Worm (Caenorhabditis elegans) whole organism, early embryonic: Measurements from ENCODE around the gene Y73C8C.8.

Source experiments
- B0310.2 ChIP-seq: sonication (generic microtip); optimal IDR thresholded peaks from 2 replicates; lab custom pipeline; 2016; ENCODE audit warnings: mild to moderate bottlenecking, missing genetic modification characterization, missing compliant biosample characterization
- F13C5.2 ChIP-seq: sonication (generic microtip); optimal IDR thresholded peaks from 2 replicates; lab custom pipeline; 2017; ENCODE audit warnings: mild to moderate bottlenecking, missing genetic modification characterization, inconsistent platforms, missing compliant biosample characterization
- aly-1 ChIP-seq: sonication (generic microtip); optimal IDR thresholded peaks from 2 replicates; lab custom pipeline; 2016; ENCODE audit warnings: missing genetic modification characterization, missing compliant biosample characterization
- ama-1 ChIP-seq: fragments of 150-350 bp; optimal IDR thresholded peaks from 2 replicates; lab custom pipeline; 2014
- ceh-13 ChIP-seq: fragments of 200-800 bp; sonication (Bioruptor generic); optimal IDR thresholded peaks from 2 replicates; lab custom pipeline; 2018; ENCODE audit warnings: mild to moderate bottlenecking, missing genetic modification characterization, missing compliant biosample characterization
- ceh-36 ChIP-seq: sonication (generic microtip); optimal IDR thresholded peaks from 2 replicates; lab custom pipeline; 2016; ENCODE audit warnings: missing genetic modification characterization, inconsistent platforms, missing compliant biosample characterization
- ets-7 ChIP-seq: sonication (generic microtip); optimal IDR thresholded peaks from 2 replicates; lab custom pipeline; 2016; ENCODE audit warnings: missing genotype, missing genetic modification characterization, missing compliant biosample characterization
- flt-1 ChIP-seq: fragments of 200-800 bp; sonication (Bioruptor generic); IDR thresholded peaks from 2 replicates; pipeline ENCODE4 v1.3.6; 2022; ENCODE audit warnings: missing genetic modification characterization, missing compliant biosample characterization
- hmbx-1 ChIP-seq: sonication (generic microtip); optimal IDR thresholded peaks from 2 replicates; lab custom pipeline; 2016; ENCODE audit warnings: mild to moderate bottlenecking, missing genetic modification characterization, missing compliant biosample characterization
- hmg-4 ChIP-seq: fragments of 200-800 bp; sonication (Bioruptor generic); optimal IDR thresholded peaks from 2 replicates; lab custom pipeline; 2018; ENCODE audit warnings: mild to moderate bottlenecking, missing genetic modification characterization, missing compliant biosample characterization
- hnd-1 ChIP-seq: sonication (generic microtip); optimal IDR thresholded peaks from 2 replicates; lab custom pipeline; 2016; ENCODE audit warnings: missing genetic modification characterization, missing compliant biosample characterization
- pes-1 ChIP-seq: fragments of 200-800 bp; sonication (Bioruptor generic); IDR thresholded peaks from 2 replicates; pipeline ENCODE4 v1.3.6; 2022; ENCODE audit warnings: missing genetic modification reagents, missing genetic modification characterization, missing compliant biosample characterization
- scrt-1 ChIP-seq: fragments of 200-800 bp; sonication (Bioruptor generic); IDR thresholded peaks from 2 replicates; pipeline ENCODE4 v1.3.6; 2022; ENCODE audit warnings: missing genetic modification characterization, missing compliant biosample characterization
- sea-1 ChIP-seq: fragments of 200-800 bp; sonication (Bioruptor generic); conservative IDR thresholded peaks from 2 replicates; pipeline ENCODE4 v1.3.6; 2022; ENCODE audit warnings: missing genetic modification characterization, missing compliant biosample characterization
- tbx-11 ChIP-seq: fragments of 200-800 bp; sonication (Bioruptor generic); IDR thresholded peaks from 2 replicates; pipeline ENCODE4 v1.3.6; 2022; ENCODE audit warnings: missing genetic modification characterization, missing compliant biosample characterization
- tbx-37 ChIP-seq: fragments of 200-800 bp; sonication (Bioruptor generic); conservative IDR thresholded peaks from 2 replicates; pipeline ENCODE4 v1.3.6; 2022; ENCODE audit warnings: missing genetic modification reagents, missing genetic modification characterization, missing compliant biosample characterization
- tra-4 ChIP-seq: sonication (generic microtip); optimal IDR thresholded peaks from 2 replicates; lab custom pipeline; 2017; ENCODE audit warnings: missing genetic modification characterization, missing compliant biosample characterization

Y73C8C.8 gene

ce11 chrV:3100527-3100926, 13.1 kb downstream of the Y73C8C.8 start:
- TF ChIP-seq ceh-36 (tag; lab: Kevin White, UChicago) (no peak), hnd-1 (tag; lab: Kevin White, UChicago) (no peak), tra-4 (tag; lab: Kevin White, UChicago) (no peak), flt-1 (GFP tag; lab: Robert Waterston, UW) (no peak), ets-7 (tag; lab: Kevin White, UChicago) (no peak), sea-1 (GFP tag; lab: Robert Waterston, UW) (no peak), pes-1 (GFP tag; lab: Robert Waterston, UW) (no peak), F13C5.2 (no peak), hmg-4 (GFP tag; lab: Kevin White, UChicago) (no peak), tbx-37 (GFP tag; lab: Robert Waterston, UW) (no peak), aly-1 (no peak), ama-1 (lab: Kevin White, UChicago) (no peak), hmbx-1 (tag; lab: Kevin White, UChicago) (no peak), tbx-11 (GFP tag; lab: Robert Waterston, UW) (no peak), scrt-1 (no peak)

- TF ChIP-seq tbx-37 (GFP tag; lab: Robert Waterston, UW) (no peak), ceh-13 (GFP tag; lab: Kevin White, UChicago) (no peak), hmbx-1 (tag; lab: Kevin White, UChicago) (no peak), aly-1 (no peak), ets-7 (tag; lab: Kevin White, UChicago) (no peak), F13C5.2 (no peak), pes-1 (GFP tag; lab: Robert Waterston, UW) (no peak), ceh-36 (tag; lab: Kevin White, UChicago) (no peak), sea-1 (GFP tag; lab: Robert Waterston, UW) (no peak), tra-4 (tag; lab: Kevin White, UChicago) (no peak), tbx-11 (GFP tag; lab: Robert Waterston, UW) (no peak), B0310.2 (no peak), scrt-1 (no peak)
Observed at ce11 chrV:3094351-3094750, 19.3 kb downstream of the Y73C8C.8 start, which contains the start of gene cyp-33C9. Gene cyp-33C9 (minus strand): TSS chrV:3094561.

ce11 chrV:3088768-3089167, 24.9 kb downstream of the Y73C8C.8 start, which contains the start of gene acs-21:
Gene acs-21 (plus strand): TSS chrV:3089068.
- TF ChIP-seq hnd-1 (tag; lab: Kevin White, UChicago) (no peak), flt-1 (GFP tag; lab: Robert Waterston, UW) (no peak), F13C5.2 (no peak), ceh-13 (GFP tag; lab: Kevin White, UChicago) (no peak), hmg-4 (GFP tag; lab: Kevin White, UChicago) (no peak), sea-1 (GFP tag; lab: Robert Waterston, UW) (no peak), ets-7 (tag; lab: Kevin White, UChicago) (no peak), tra-4 (tag; lab: Kevin White, UChicago) (no peak), B0310.2 (no peak), ceh-36 (tag; lab: Kevin White, UChicago) (no peak), scrt-1 (no peak), pes-1 (GFP tag; lab: Robert Waterston, UW) (no peak), tbx-11 (GFP tag; lab: Robert Waterston, UW) (no peak), hmbx-1 (tag; lab: Kevin White, UChicago) (no peak), aly-1 (no peak), tbx-37 (GFP tag; lab: Robert Waterston, UW) (no peak), ama-1 (lab: Kevin White, UChicago) (no peak)

ce11 chrV:3086260-3086659, 27.4 kb downstream of the Y73C8C.8 start, which contains the start of gene srt-8:
Gene srt-8 (plus strand): TSS chrV:3086560.
- TF ChIP-seq scrt-1 (no peak), ama-1 (lab: Kevin White, UChicago) (no peak)

DNA sequence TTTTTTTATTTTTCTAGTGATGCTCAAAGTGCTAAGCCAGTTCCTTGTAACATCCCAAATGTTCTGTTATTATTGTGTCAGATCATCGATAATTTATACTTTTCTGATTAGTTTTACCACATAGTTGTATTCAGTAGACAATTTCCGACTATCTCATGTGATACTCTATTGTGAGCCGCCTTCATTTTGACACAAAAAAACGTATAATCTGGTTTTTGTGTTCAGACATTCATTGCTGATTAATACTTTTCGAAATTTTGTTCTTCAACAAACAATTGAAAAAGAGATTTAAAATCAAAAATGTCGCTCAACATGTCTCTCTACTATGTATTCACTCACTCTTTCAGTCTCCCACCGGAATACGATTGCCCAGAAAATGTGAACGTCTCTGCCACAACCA, 32.2 kb downstream of the Y73C8C.8 start, which contains the start of gene srt-7:
srt-7 (plus strand) TSS at position 301 of the 400 bp plus-strand sequence.
- TF ChIP-seq ama-1 (lab: Kevin White, UChicago) (no peak), tra-4 (tag; lab: Kevin White, UChicago) (no peak), hnd-1 (tag; lab: Kevin White, UChicago) (no peak), aly-1 (no peak), tbx-37 (GFP tag; lab: Robert Waterston, UW) (no peak), ceh-36 (tag; lab: Kevin White, UChicago) (no peak), hmg-4 (GFP tag; lab: Kevin White, UChicago) (no peak), ceh-13 (GFP tag; lab: Kevin White, UChicago) (no peak), flt-1 (GFP tag; lab: Robert Waterston, UW) (no peak), F13C5.2 (no peak), B0310.2 (no peak), tbx-11 (GFP tag; lab: Robert Waterston, UW) (no peak)

DNA sequence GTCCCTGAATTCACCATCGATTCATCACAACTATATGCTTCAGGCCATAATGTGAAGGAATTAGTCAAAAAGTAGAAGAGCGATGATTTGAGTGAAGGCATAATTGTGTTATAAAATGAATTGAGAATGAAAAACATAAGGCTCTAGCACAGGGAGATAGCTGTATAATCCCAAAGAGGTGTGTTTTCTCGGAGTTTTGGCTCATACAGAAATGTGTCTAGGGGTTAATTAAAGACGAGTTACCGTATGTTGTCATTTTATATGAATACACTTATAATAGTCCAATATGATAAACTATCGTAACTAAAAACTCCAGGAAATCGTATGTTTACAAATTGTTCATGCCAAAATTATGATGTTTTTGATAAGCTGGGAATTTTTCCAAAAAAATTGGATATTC, 32.9 kb downstream of the Y73C8C.8 start, which contains the start of gene srt-5:
srt-5 (minus strand) TSS at position 101 of the 400 bp plus-strand sequence.
- TF ChIP-seq ama-1 (lab: Kevin White, UChicago) (no peak), tbx-37 (GFP tag; lab: Robert Waterston, UW) (no peak), scrt-1 (no peak), flt-1 (GFP tag; lab: Robert Waterston, UW) (no peak), hmbx-1 (tag; lab: Kevin White, UChicago) (no peak), sea-1 (GFP tag; lab: Robert Waterston, UW) (no peak), tra-4 (tag; lab: Kevin White, UChicago) (no peak), ets-7 (tag; lab: Kevin White, UChicago) (no peak), hmg-4 (GFP tag; lab: Kevin White, UChicago) (no peak), hnd-1 (tag; lab: Kevin White, UChicago) (no peak), ceh-13 (GFP tag; lab: Kevin White, UChicago) (no peak), B0310.2 (no peak), pes-1 (GFP tag; lab: Robert Waterston, UW) (no peak), ceh-36 (tag; lab: Kevin White, UChicago) (no peak), tbx-11 (GFP tag; lab: Robert Waterston, UW) (no peak), aly-1 (no peak), F13C5.2 (no peak)

DNA sequence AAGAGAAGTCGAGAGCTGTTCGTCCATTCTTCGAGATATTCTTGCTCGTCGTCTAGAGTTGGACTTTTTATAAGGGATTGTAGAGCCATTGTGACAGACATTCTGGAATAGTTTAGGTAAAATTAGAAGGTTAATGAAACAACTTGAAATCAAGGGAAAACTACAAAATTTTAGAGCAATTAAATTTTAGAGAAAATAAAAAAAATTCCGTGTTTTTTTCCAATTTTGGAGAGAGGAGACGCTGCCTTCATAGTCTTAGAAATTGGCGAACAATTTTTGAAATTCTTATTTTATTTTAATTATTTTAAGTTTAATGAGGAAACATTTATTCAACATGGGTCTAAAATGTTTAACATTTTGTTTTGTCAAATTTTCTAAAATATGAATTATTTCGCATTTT, 42.1 kb downstream of the Y73C8C.8 start, which contains the start of gene C50H11.13:
C50H11.13 (minus strand) TSS at position 101 of the 400 bp plus-strand sequence.
- no peak for TF ChIP-seq hmbx-1 (tag; lab: Kevin White, UChicago)
- TF ChIP-seq tbx-37 (GFP tag; lab: Robert Waterston, UW), result no peak
- no peak for TF ChIP-seq pes-1 (GFP tag; lab: Robert Waterston, UW)
- TF ChIP-seq hnd-1 (tag; lab: Kevin White, UChicago), result no peak
- TF ChIP-seq tbx-11 (GFP tag; lab: Robert Waterston, UW), result no peak
- TF ChIP-seq ets-7 (tag; lab: Kevin White, UChicago), result no peak
